Worm (Caenorhabditis elegans) whole organism, L3 larva: ENCODE measurements around the gene C14A4.12.

ENCODE experiments used
- R02D3.7 ChIP-seq: fragments of 150-350 bp; optimal IDR thresholded peaks from 2 replicates; lab custom pipeline; 2014; ENCODE audit warnings: missing biosample characterization, missing genetic modification characterization
- fkh-2 ChIP-seq: fragments of 150-350 bp; optimal IDR thresholded peaks from 2 replicates; lab custom pipeline; 2014; ENCODE audit warnings: missing biosample characterization, missing genetic modification reagents, missing genetic modification characterization
- mml-1 ChIP-seq: fragments of 150-350 bp; sonication (generic microtip); optimal IDR thresholded peaks from 3 replicates; lab custom pipeline; 2014; ENCODE audit warnings: missing biosample characterization, missing genetic modification characterization
- nhr-237 ChIP-seq: fragments of 150-350 bp; optimal IDR thresholded peaks from 2 replicates; lab custom pipeline; 2014; ENCODE audit warnings: missing biosample characterization, missing genetic modification characterization

Gene C14A4.12

ce11 chrII:10665031-10665430, 52.2 kb downstream of the C14A4.12 start, which contains the start of gene D2089.3:
Gene D2089.3 (minus strand): TSS chrII:10665131.
- TF ChIP-seq fkh-2 (tag; lab: Kevin White, UChicago), result no peak
- TF ChIP-seq mml-1 (tag; lab: Kevin White, UChicago), result no peak
- no peak for TF ChIP-seq R02D3.7 (tag; lab: Kevin White, UChicago)
- TF ChIP-seq nhr-237 (tag; lab: Kevin White, UChicago), result no peak
- TF ChIP-seq, all 47 proteins: peak for 0
